Fruit fly (Drosophila melanogaster): ENCODE results near the gene CG2187.

CG2187 gene

DNA sequence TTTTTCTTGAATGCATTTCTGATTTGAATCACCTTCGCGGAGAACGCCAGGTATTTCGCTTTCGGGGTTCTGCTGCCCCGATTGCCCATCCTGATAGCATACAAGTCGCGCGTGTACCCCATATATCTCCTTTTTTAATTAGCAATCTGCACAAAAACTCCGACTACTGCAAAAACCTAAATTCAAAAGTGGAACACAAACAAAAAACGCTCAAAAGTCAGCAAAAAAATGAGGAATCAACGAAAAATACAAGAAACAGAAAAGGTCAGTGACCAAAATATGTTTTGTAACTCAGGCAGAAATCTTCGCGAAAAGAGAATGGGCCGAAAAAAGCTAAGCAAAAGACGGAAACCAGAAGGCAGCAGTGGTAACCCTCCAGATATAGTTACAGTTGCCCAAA, 42.2 kb downstream of the CG2187 start:
- TF ChIP-seq br (GFP tag; optimal IDR thresholded peaks at IDR 0.05) (no peak), Hnf4 (GFP tag; optimal IDR thresholded peaks at IDR 0.05) (no peak), lola (GFP tag; optimal IDR thresholded peaks at IDR 0.05) (no peak)

DNA sequence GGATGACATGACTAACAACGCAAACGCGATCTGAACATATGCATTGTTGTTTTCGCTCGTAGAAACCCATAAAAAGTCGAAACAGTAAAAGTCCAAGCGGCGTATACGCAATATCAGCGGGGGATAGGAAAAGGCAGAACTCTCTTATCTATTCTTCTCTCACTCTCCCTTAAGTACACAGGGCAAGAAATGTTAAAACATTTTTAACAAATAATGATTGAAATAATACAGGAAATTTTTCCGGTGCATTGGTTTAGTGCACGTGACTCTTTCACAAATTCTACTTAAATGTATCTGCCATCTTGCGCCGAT, 42.8 kb downstream of the CG2187 start:
- TF ChIP-seq pan (optimal IDR thresholded peaks at IDR 0.05), result no peak
- TF ChIP-seq Hr83 (GFP tag; optimal IDR thresholded peaks at IDR 0.05; ENCODE audit: poor library complexity, severe bottlenecking), result no peak
- TF ChIP-seq CrebA (GFP tag; optimal IDR thresholded peaks at IDR 0.05; ENCODE audit: borderline replicate concordance), result no peak
- TF ChIP-seq dsf (GFP tag; optimal IDR thresholded peaks at IDR 0.05; ENCODE audit: borderline replicate concordance), result no peak
- no peak for TF ChIP-seq woc (GFP tag; optimal IDR thresholded peaks at IDR 0.05)
- TF ChIP-seq br (GFP tag; optimal IDR thresholded peaks at IDR 0.05), result no peak
- TF ChIP-seq usp (GFP tag; optimal IDR thresholded peaks at IDR 0.05), result no peak
- TF ChIP-seq h (GFP tag; optimal IDR thresholded peaks at IDR 0.05), result peak; percentile 9
- no peak for TF ChIP-seq GATAd (GFP tag; optimal IDR thresholded peaks at IDR 0.05)
- TF ChIP-seq fru (GFP tag; optimal IDR thresholded peaks at IDR 0.05), result peak; percentile 17
- no peak for TF ChIP-seq OdsH (GFP tag; optimal IDR thresholded peaks at IDR 0.05)
- no peak for TF ChIP-seq Rel (GFP tag; optimal IDR thresholded peaks at IDR 0.05)
- TF ChIP-seq Rel (tag; optimal IDR thresholded peaks at IDR 0.05), result no peak
- no peak for TF ChIP-seq Mio (GFP tag; optimal IDR thresholded peaks at IDR 0.05)

DNA sequence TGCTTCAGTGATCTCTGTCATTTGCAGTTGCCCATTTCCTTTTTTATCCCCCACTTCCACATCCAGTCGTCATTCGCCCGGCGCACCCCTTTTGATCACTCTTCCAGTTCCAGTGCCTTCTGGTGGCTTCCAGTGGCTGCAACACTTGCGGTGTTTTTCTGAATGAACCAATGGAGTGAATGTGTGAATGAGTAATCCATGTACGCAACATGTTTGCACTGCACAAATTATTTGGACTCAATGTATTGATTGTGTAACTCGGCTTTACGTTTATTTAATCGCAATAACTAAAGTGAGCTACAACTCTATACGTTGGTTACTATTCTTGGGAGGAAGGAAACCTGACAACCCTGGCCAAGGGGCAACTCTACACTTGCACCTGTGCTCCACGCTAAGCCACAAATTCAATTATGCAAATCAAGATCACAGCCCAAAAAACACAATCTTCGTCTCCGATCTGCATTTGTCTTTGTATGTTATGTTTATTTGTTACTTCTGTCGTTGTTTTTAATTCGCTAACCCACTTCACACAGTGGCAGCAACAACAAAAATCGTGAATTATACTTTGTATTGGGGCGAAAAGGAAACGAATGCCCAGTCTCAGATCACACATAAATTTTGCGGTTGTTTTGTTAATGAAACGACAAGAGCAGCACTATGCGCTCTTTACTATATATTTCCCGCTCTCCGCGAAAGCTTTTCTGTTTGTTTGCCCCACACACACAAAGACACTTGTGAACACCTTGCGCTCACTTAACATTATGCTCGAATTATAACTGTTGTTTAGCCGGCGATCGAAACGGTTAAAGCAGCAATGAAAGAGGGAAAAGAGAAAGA, 43.3 kb downstream of the CG2187 start:
- no peak for TF ChIP-seq dsf (GFP tag; optimal IDR thresholded peaks at IDR 0.05; ENCODE audit: borderline replicate concordance)
- no peak for TF ChIP-seq N (GFP tag; optimal IDR thresholded peaks at IDR 0.05)
- TF ChIP-seq HLH106 (tag; optimal IDR thresholded peaks at IDR 0.05), result no peak
- TF ChIP-seq Jra (GFP tag; optimal IDR thresholded peaks at IDR 0.05), result no peak
- no peak for TF ChIP-seq dmrt93B (GFP tag; optimal IDR thresholded peaks at IDR 0.05)
- no peak for TF ChIP-seq Hr78 (GFP tag; optimal IDR thresholded peaks at IDR 0.05)
- no peak for TF ChIP-seq pan (optimal IDR thresholded peaks at IDR 0.05)
- no peak for TF ChIP-seq jim (GFP tag; optimal IDR thresholded peaks at IDR 0.05)
- no peak for TF ChIP-seq rgr (GFP tag; optimal IDR thresholded peaks at IDR 0.05)
- no peak for TF ChIP-seq CG32264 (GFP tag; optimal IDR thresholded peaks at IDR 0.05)
- TF ChIP-seq Dfd (GFP tag; optimal IDR thresholded peaks at IDR 0.05), result no peak
- no peak for TF ChIP-seq Abd-B (GFP tag; optimal IDR thresholded peaks at IDR 0.05)
- no peak for TF ChIP-seq Mio (GFP tag; optimal IDR thresholded peaks at IDR 0.05)

DNA sequence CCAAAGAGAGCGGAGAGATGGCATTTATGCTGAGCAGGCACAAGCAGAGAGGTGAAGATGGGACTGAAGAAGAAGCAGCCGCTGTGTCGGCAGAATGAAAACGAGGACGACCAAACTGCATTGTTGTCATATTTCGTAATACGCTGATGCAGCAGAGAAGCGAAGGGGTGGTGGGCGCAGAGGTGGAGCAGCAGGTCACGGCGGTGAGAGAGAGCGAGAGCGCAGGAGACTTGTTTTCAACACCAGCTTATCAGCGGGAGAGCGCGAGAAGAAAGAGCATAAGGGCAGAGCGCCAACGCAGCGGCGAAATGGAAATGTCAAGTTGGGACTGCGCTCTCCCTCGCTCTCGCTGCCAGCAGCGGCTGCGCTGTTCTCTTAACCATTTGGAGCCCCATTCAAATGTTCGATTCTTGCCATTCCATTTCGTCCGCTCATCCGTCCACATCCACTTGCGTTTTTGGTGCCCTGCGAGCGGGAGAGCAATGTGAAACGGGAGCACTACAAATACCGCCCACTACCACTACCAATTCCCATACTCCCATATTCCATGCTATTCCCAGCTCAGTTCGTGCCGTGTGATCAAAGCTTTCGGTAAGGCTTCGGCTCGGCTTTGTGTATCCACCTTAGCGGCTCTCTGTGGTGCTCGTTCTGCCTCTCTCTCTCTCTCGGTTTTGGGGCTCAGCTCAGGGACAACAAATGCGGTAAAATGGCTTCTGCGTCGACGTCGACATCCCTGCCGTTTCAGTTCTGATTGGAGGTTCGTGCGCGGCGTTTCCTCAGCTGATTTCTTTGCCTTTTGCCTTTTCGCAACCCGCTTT, 44.9 kb downstream of the CG2187 start, which contains the start of gene ttk:
Gene ttk (plus strand): TSS at position 562 of the 818 bp plus-strand sequence.
- no peak for TF ChIP-seq Mio (GFP tag; optimal IDR thresholded peaks at IDR 0.05)
- peak; percentile 89 to 96 for TF ChIP-seq dl (GFP tag; optimal IDR thresholded peaks at IDR 0.05; ENCODE audit: insufficient read depth in 1 of 2, partially characterized antibody in 2 of 2)
- TF ChIP-seq OdsH (GFP tag; optimal IDR thresholded peaks at IDR 0.05), result no peak
- TF ChIP-seq Myc (optimal IDR thresholded peaks at IDR 0.05), result no peak
- TF ChIP-seq brk (GFP tag; optimal IDR thresholded peaks at IDR 0.05), result no peak
- no peak for TF ChIP-seq Dfd (GFP tag; optimal IDR thresholded peaks at IDR 0.05)
- no peak for TF ChIP-seq Hr78 (GFP tag; optimal IDR thresholded peaks at IDR 0.05)
- TF ChIP-seq Sp1 (GFP tag; optimal IDR thresholded peaks at IDR 0.05), result peak; percentile 5
- TF ChIP-seq HLH106 (tag; optimal IDR thresholded peaks at IDR 0.05), result peak; percentile 4
- TF ChIP-seq ey (GFP tag; optimal IDR thresholded peaks at IDR 0.05), result no peak
- TF ChIP-seq usp (GFP tag; optimal IDR thresholded peaks at IDR 0.05), result no peak
- TF ChIP-seq Hr83 (GFP tag; optimal IDR thresholded peaks at IDR 0.05; ENCODE audit: poor library complexity, severe bottlenecking), result peak; percentile 25
- TF ChIP-seq br (GFP tag; optimal IDR thresholded peaks at IDR 0.05), result peak; percentile 11
- TF ChIP-seq woc (GFP tag; optimal IDR thresholded peaks at IDR 0.05), result no peak
- TF ChIP-seq lola (GFP tag; optimal IDR thresholded peaks at IDR 0.05), result no peak
- TF ChIP-seq h (GFP tag; optimal IDR thresholded peaks at IDR 0.05), result peak; percentile 64
- peak; percentile 8 for TF ChIP-seq Rel (GFP tag; optimal IDR thresholded peaks at IDR 0.05)
- TF ChIP-seq Rel (tag; optimal IDR thresholded peaks at IDR 0.05), result no peak
- peak; percentile 83 for TF ChIP-seq Vsx2 (GFP tag; optimal IDR thresholded peaks at IDR 0.05; ENCODE audit: partially characterized antibody)
- TF ChIP-seq Jra (GFP tag; optimal IDR thresholded peaks at IDR 0.05), result peak; percentile 34
- TF ChIP-seq psq (GFP tag; optimal IDR thresholded peaks at IDR 0.05), result peak; percentile 58
- TF ChIP-seq rgr (GFP tag; optimal IDR thresholded peaks at IDR 0.05), result peak; percentile 16
- peak in 1 of 2 experiments; percentile 46 for TF ChIP-seq foxo (GFP tag; optimal IDR thresholded peaks at IDR 0.05)
- peak; percentile 92 for TF ChIP-seq Dif (GFP tag; optimal IDR thresholded peaks at IDR 0.05; ENCODE audit: partially characterized antibody)
- no peak for TF ChIP-seq CG32264 (GFP tag; optimal IDR thresholded peaks at IDR 0.05)
- peak; percentile 63 for TF ChIP-seq fru (GFP tag; optimal IDR thresholded peaks at IDR 0.05)
- peak; percentile 65 for TF ChIP-seq CrebA (GFP tag; optimal IDR thresholded peaks at IDR 0.05; ENCODE audit: borderline replicate concordance)
